Fruit fly (Drosophila melanogaster) whole organism: ENCODE measurements around the gene raskol.

Experiments used
- CG8478 ChIP-seq: fragments of >200 bp; optimal IDR thresholded peaks from 2 replicates; lab custom pipeline; 2018; ENCODE audit warnings: inconsistent platforms
- Dll ChIP-seq: fragments of >200 bp; optimal IDR thresholded peaks from 2 replicates; lab custom pipeline; 2017
- EcR ChIP-seq, 2 experiments: fragments of >200 bp; optimal IDR thresholded peaks; 2 replicates each; lab custom pipeline; 2017; ENCODE audit warnings: missing biosample characterization in 2 of 2, missing genetic modification characterization in 2 of 2, missing genetic modification reagents in 2 of 2
- pan ChIP-seq: fragments of >200 bp; optimal IDR thresholded peaks from 2 replicates; lab custom pipeline; 2017
- psq ChIP-seq: fragments of >200 bp; optimal IDR thresholded peaks from 2 replicates; lab custom pipeline; 2017
- usp ChIP-seq: fragments of >200 bp; optimal IDR thresholded peaks from 2 replicates; lab custom pipeline; 2017; ENCODE audit warnings: missing biosample characterization, missing genetic modification characterization, mixed read lengths

The raskol gene

dm6 chrX:17738989-17739388 lies 29.0 kb downstream of the raskol start:
- TF ChIP-seq psq: no peak
- TF ChIP-seq Dll (lab: Kevin White, UChicago): no peak
- no peak for TF ChIP-seq EcR (GFP tag; optimal IDR thresholded peaks at IDR 0.05; lab: Kevin White, UChicago)
- TF ChIP-seq CG8478: no peak
- no peak for TF ChIP-seq usp (GFP tag; lab: Kevin White, UChicago)
- TF ChIP-seq pan: no peak

dm6 chrX:17739974-17740373 lies 30.0 kb downstream of the raskol start:
- TF ChIP-seq Dll (lab: Kevin White, UChicago) (no peak), pan (no peak), usp (GFP tag; lab: Kevin White, UChicago) (no peak), EcR (GFP tag; optimal IDR thresholded peaks at IDR 0.05; lab: Kevin White, UChicago) (no peak), CG8478 (no peak), psq (no peak)

dm6 chrX:17741019-17741863 lies 31.3 kb downstream of the raskol start:
- TF ChIP-seq psq (no peak), CG8478 (no peak), usp (GFP tag; lab: Kevin White, UChicago) (no peak), Dll (lab: Kevin White, UChicago) (no peak), EcR (GFP tag; optimal IDR thresholded peaks at IDR 0.05; lab: Kevin White, UChicago) (no peak), pan (no peak)

- TF ChIP-seq psq (no peak), CG8478 (no peak), usp (GFP tag; lab: Kevin White, UChicago) (no peak), Dll (lab: Kevin White, UChicago) (no peak), EcR (GFP tag; optimal IDR thresholded peaks at IDR 0.05; lab: Kevin White, UChicago) (no peak), pan (no peak)
Measured at dm6 chrX:17741864-17742297, 31.9 kb downstream of the raskol start.

dm6 chrX:17742592-17743364 lies 32.8 kb downstream of the raskol start:
- TF ChIP-seq Dll (lab: Kevin White, UChicago) (no peak), pan (no peak), EcR (GFP tag; optimal IDR thresholded peaks at IDR 0.05; lab: Kevin White, UChicago) (no peak), CG8478 (no peak), psq (no peak), usp (GFP tag; lab: Kevin White, UChicago) (no peak)

- TF ChIP-seq usp (GFP tag; lab: Kevin White, UChicago): no peak
- TF ChIP-seq pan: no peak
Measured at dm6 chrX:17743598-17743997, 33.7 kb downstream of the raskol start.

- no peak for TF ChIP-seq psq
Measured at dm6 chrX:17745705-17746416, 35.9 kb downstream of the raskol start.

dm6 chrX:17751658-17752057 lies 41.7 kb downstream of the raskol start:
- TF ChIP-seq psq: no peak
- TF ChIP-seq Dll (lab: Kevin White, UChicago): no peak
- no peak for TF ChIP-seq EcR (GFP tag; optimal IDR thresholded peaks at IDR 0.05; lab: Kevin White, UChicago)
- TF ChIP-seq pan: no peak
- no peak for TF ChIP-seq CG8478
- TF ChIP-seq usp (GFP tag; lab: Kevin White, UChicago): no peak

- TF ChIP-seq CG8478: no peak
- TF ChIP-seq usp (GFP tag; lab: Kevin White, UChicago): no peak
- no peak for TF ChIP-seq pan
- no peak for TF ChIP-seq Dll (lab: Kevin White, UChicago)
- no peak for TF ChIP-seq psq
- no peak for TF ChIP-seq EcR (GFP tag; optimal IDR thresholded peaks at IDR 0.05; lab: Kevin White, UChicago)
Measured at dm6 chrX:17755158-17755557, 45.2 kb downstream of the raskol start.

dm6 chrX:17756845-17757244 lies 46.9 kb downstream of the raskol start:
- TF ChIP-seq psq (no peak), EcR (GFP tag; optimal IDR thresholded peaks at IDR 0.05; lab: Kevin White, UChicago) (no peak), Dll (lab: Kevin White, UChicago) (no peak), usp (GFP tag; lab: Kevin White, UChicago) (no peak), CG8478 (no peak), pan (no peak)

dm6 chrX:17760522-17760921 lies 50.6 kb downstream of the raskol start:
- TF ChIP-seq EcR (GFP tag; optimal IDR thresholded peaks at IDR 0.05; lab: Kevin White, UChicago): no peak
- TF ChIP-seq pan: no peak
- no peak for TF ChIP-seq CG8478
- no peak for TF ChIP-seq Dll (lab: Kevin White, UChicago)
- no peak for TF ChIP-seq psq
- no peak for TF ChIP-seq usp (GFP tag; lab: Kevin White, UChicago)

dm6 chrX:17762270-17762669 lies 52.3 kb downstream of the raskol start:
- TF ChIP-seq EcR (GFP tag; optimal IDR thresholded peaks at IDR 0.05; lab: Kevin White, UChicago): no peak
- TF ChIP-seq pan: no peak
- no peak for TF ChIP-seq Dll (lab: Kevin White, UChicago)
- TF ChIP-seq CG8478: no peak
- no peak for TF ChIP-seq psq
- no peak for TF ChIP-seq usp (GFP tag; lab: Kevin White, UChicago)
